Fruit fly (Drosophila melanogaster): ENCODE results near the gene Dcr-1.

The Dcr-1 gene

dm6 chr3R:22726031-22726770, 14.7 kb downstream of the Dcr-1 start, which contains the start of gene RNF220 (continued):
- no peak for TF ChIP-seq grn (GFP tag; optimal IDR thresholded peaks at IDR 0.05)
- TF ChIP-seq tup (GFP tag; optimal IDR thresholded peaks at IDR 0.05): no peak
- TF ChIP-seq CG6791 (GFP tag; IDR thresholded peaks at IDR 0.05; ENCODE audit: partially characterized antibody): peak; percentile 81
- TF ChIP-seq CG10543 (GFP tag; optimal IDR thresholded peaks at IDR 0.05): no peak
- no peak for TF ChIP-seq CG11085 (GFP tag; IDR thresholded peaks at IDR 0.05)
- no peak for TF ChIP-seq esg (GFP tag; conservative IDR thresholded peaks at IDR 0.05)
- peak; percentile 49 for TF ChIP-seq gem (tag; optimal IDR thresholded peaks at IDR 0.05)
- TF ChIP-seq Sox102F (GFP tag; optimal IDR thresholded peaks at IDR 0.05): peak; percentile 5
- TF ChIP-seq CG7963 (GFP tag; IDR thresholded peaks at IDR 0.05; ENCODE audit: partially characterized antibody): peak; percentile 61; the same call in 2 of the 3 replicates
- peak; percentile 8; the same call in 1 of the 2 replicates for TF ChIP-seq Ptx1 (GFP tag; IDR thresholded peaks at IDR 0.05)
- TF ChIP-seq CG4328 (GFP tag; optimal IDR thresholded peaks at IDR 0.05): no peak
- no peak for TF ChIP-seq CrebB (tag; optimal IDR thresholded peaks at IDR 0.05)
- TF ChIP-seq grau (tag; optimal IDR thresholded peaks at IDR 0.05): peak; percentile 33
- TF ChIP-seq CG17361 (GFP tag; IDR thresholded peaks at IDR 0.05): peak; percentile 60
- TF ChIP-seq CG17829 (tag; optimal IDR thresholded peaks at IDR 0.05): peak; percentile 1
- TF ChIP-seq Abd-B (GFP tag; optimal IDR thresholded peaks at IDR 0.05): no peak
- no peak; the same call in 1 of the 3 replicates for TF ChIP-seq HLH4C (GFP tag; IDR thresholded peaks at IDR 0.05; ENCODE audit: partially characterized antibody)
- TF ChIP-seq p53 (GFP tag; optimal IDR thresholded peaks at IDR 0.05): no peak
- peak; percentile 58; the same call in 1 of the 2 replicates for TF ChIP-seq CG31441 (GFP tag; IDR thresholded peaks at IDR 0.05)
- no peak for TF ChIP-seq ATbp (GFP tag; optimal IDR thresholded peaks at IDR 0.05)
- no peak for TF ChIP-seq sd (tag; optimal IDR thresholded peaks at IDR 0.05)
- peak; percentile 2 for TF ChIP-seq Lhr (GFP tag; optimal IDR thresholded peaks at IDR 0.05)
- peak; percentile 70 for TF ChIP-seq CG13287 (GFP tag; IDR thresholded peaks at IDR 0.05; ENCODE audit: partially characterized antibody)
- no peak for TF ChIP-seq sisA (GFP tag; IDR thresholded peaks at IDR 0.05)
- no peak for TF ChIP-seq gsb-n (tag; optimal IDR thresholded peaks at IDR 0.05)
- TF ChIP-seq ci (GFP tag; IDR thresholded peaks at IDR 0.05): 0 out of 3 replicates have a peak, but pooled peaks have one; percentile 9
- TF ChIP-seq wek (GFP tag; optimal IDR thresholded peaks at IDR 0.05): no peak
- peak; percentile 21 for TF ChIP-seq az2 (GFP tag; optimal IDR thresholded peaks at IDR 0.05)
- no peak for TF ChIP-seq CG1529 (GFP tag; optimal IDR thresholded peaks at IDR 0.05)
- peak; percentile 54; the same call in 1 of the 3 replicates for TF ChIP-seq CG34224 (GFP tag; IDR thresholded peaks at IDR 0.05; ENCODE audit: partially characterized antibody)
- TF ChIP-seq CG14710 (tag; optimal IDR thresholded peaks at IDR 0.05): peak; percentile 56
- TF ChIP-seq slou (GFP tag; optimal IDR thresholded peaks at IDR 0.05): no peak
- peak; percentile 47 for TF ChIP-seq CG9932 (GFP tag; IDR thresholded peaks at IDR 0.05)
- peak; percentile 75 for TF ChIP-seq Bgb (GFP tag; IDR thresholded peaks at IDR 0.05; ENCODE audit: partially characterized antibody)
- TF ChIP-seq vnd (GFP tag; IDR thresholded peaks at IDR 0.05; ENCODE audit: partially characterized antibody): peak; percentile 11
- peak in 1 of 2 experiments; percentile 58 for TF ChIP-seq Pdp1 (GFP tag; optimal IDR thresholded peaks at IDR 0.05)
- peak; percentile 68 for TF ChIP-seq Myb (GFP tag; optimal IDR thresholded peaks at IDR 0.05)
- no peak for TF ChIP-seq caup (GFP tag; optimal IDR thresholded peaks at IDR 0.05; ENCODE audit: severe bottlenecking)
- TF ChIP-seq inv (GFP tag; IDR thresholded peaks at IDR 0.05; ENCODE audit: partially characterized antibody): peak; percentile 48; the same call in 1 of the 2 replicates
- peak; percentile 24 for TF ChIP-seq Dp (GFP tag; optimal IDR thresholded peaks at IDR 0.05)
- TF ChIP-seq zfh1 (GFP tag; IDR thresholded peaks at IDR 0.05): 0 out of 3 replicates have a peak, but pooled peaks have one; percentile 20
- peak; percentile 13 for TF ChIP-seq dmrt99B (tag; optimal IDR thresholded peaks at IDR 0.05)
- TF ChIP-seq Dbx (GFP tag; IDR thresholded peaks at IDR 0.05): peak; percentile 20; the same call in 1 of the 3 replicates
- peak; percentile 1 for TF ChIP-seq D19A (tag; optimal IDR thresholded peaks at IDR 0.05)
- TF ChIP-seq klu (GFP tag; IDR thresholded peaks at IDR 0.05): 0 out of 2 replicates have a peak, but pooled peaks have one; percentile 8
- peak; percentile 67 for TF ChIP-seq Ets65A (GFP tag)
- peak; percentile 60 for TF ChIP-seq zen2 (GFP tag; IDR thresholded peaks at IDR 0.05; ENCODE audit: partially characterized antibody)
